Worm (Caenorhabditis elegans) whole organism, L3 larva: ENCODE data around the gene B0563.7.

Experiments
- R02D3.7 ChIP-seq: fragments of 150-350 bp; optimal IDR thresholded peaks from 2 replicates; lab custom pipeline; 2014; ENCODE audit warnings: missing biosample characterization, missing genetic modification characterization
- ZK546.5 ChIP-seq: sonication (generic microtip); optimal IDR thresholded peaks from 2 replicates; lab custom pipeline; 2017; ENCODE audit warnings: missing biosample characterization, missing genetic modification characterization
- aly-2 ChIP-seq: fragments of 150-350 bp; optimal IDR thresholded peaks from 2 replicates; lab custom pipeline; 2014; ENCODE audit warnings: missing biosample characterization, missing genetic modification characterization
- ama-1 ChIP-seq: fragments of 150-350 bp; optimal IDR thresholded peaks from 2 replicates; lab custom pipeline; 2018
- ceh-16 ChIP-seq: sonication (generic microtip); optimal IDR thresholded peaks from 2 replicates; lab custom pipeline; 2017; ENCODE audit warnings: missing biosample characterization, missing genetic modification characterization
- ceh-9 ChIP-seq: sonication (generic microtip); optimal IDR thresholded peaks from 2 replicates; lab custom pipeline; 2018; ENCODE audit warnings: missing biosample characterization, missing genetic modification characterization
- egl-27 ChIP-seq: sonication (generic microtip); optimal IDR thresholded peaks from 4 replicates; lab custom pipeline; 2017; ENCODE audit warnings: missing biosample characterization, missing genetic modification reagents, missing genetic modification characterization
- egl-5 ChIP-seq: fragments of 150-350 bp; optimal IDR thresholded peaks from 2 replicates; lab custom pipeline; 2017; ENCODE audit warnings: missing biosample characterization, missing genetic modification reagents, missing genetic modification characterization, inconsistent platforms
- elt-1 ChIP-seq: fragments of 150-350 bp; optimal IDR thresholded peaks from 2 replicates; lab custom pipeline; 2014; ENCODE audit warnings: missing biosample characterization, missing genetic modification characterization
- elt-3 ChIP-seq, 3 experiments: fragments of 150-350 bp in 1 of 3; sonication (generic microtip) in 2 of 3; optimal IDR thresholded peaks; 2 replicates in 2 of 3; 4 replicates in 1 of 3; lab custom pipeline; 2014 to 2017; ENCODE audit warnings: missing biosample characterization in 3 of 3, missing genetic modification characterization in 3 of 3
- eor-1 ChIP-seq, 2 experiments: fragments of 150-350 bp; optimal IDR thresholded peaks; 2 replicates each; lab custom pipeline; 2014 to 2018; ENCODE audit warnings: missing biosample characterization in 2 of 2, missing genetic modification characterization in 2 of 2
- fkh-2 ChIP-seq: fragments of 150-350 bp; optimal IDR thresholded peaks from 2 replicates; lab custom pipeline; 2014; ENCODE audit warnings: missing biosample characterization, missing genetic modification reagents, missing genetic modification characterization
- fos-1 ChIP-seq: fragments of 150-350 bp; optimal IDR thresholded peaks from 2 replicates; lab custom pipeline; 2014; ENCODE audit warnings: missing biosample characterization, missing genetic modification characterization
- hmg-11 ChIP-seq: sonication (generic microtip); optimal IDR thresholded peaks from 2 replicates; lab custom pipeline; 2016; ENCODE audit warnings: missing genetic modification characterization, missing compliant biosample characterization
- jun-1 ChIP-seq: fragments of 150-350 bp; optimal IDR thresholded peaks from 2 replicates; lab custom pipeline; 2014; ENCODE audit warnings: missing biosample characterization, missing genetic modification reagents, missing genetic modification characterization
- lin-15B ChIP-seq: fragments of 150-350 bp; optimal IDR thresholded peaks from 2 replicates; lab custom pipeline; 2014; ENCODE audit warnings: missing biosample characterization, missing genetic modification characterization
- lin-39 ChIP-seq: fragments of 150-350 bp; optimal IDR thresholded peaks from 2 replicates; lab custom pipeline; 2018; ENCODE audit warnings: missing biosample characterization, missing genetic modification reagents, missing genetic modification characterization
- lsy-12 ChIP-seq: sonication (generic microtip); optimal IDR thresholded peaks from 2 replicates; lab custom pipeline; 2016; ENCODE audit warnings: mild to moderate bottlenecking, missing genetic modification characterization, missing compliant biosample characterization
- mdl-1 ChIP-seq: fragments of 150-350 bp; optimal IDR thresholded peaks from 2 replicates; lab custom pipeline; 2014; ENCODE audit warnings: missing biosample characterization, missing genetic modification characterization
- mml-1 ChIP-seq: fragments of 150-350 bp; sonication (generic microtip); optimal IDR thresholded peaks from 3 replicates; lab custom pipeline; 2014; ENCODE audit warnings: missing biosample characterization, missing genetic modification characterization
- nfya-1 ChIP-seq: sonication (generic microtip); optimal IDR thresholded peaks from 2 replicates; lab custom pipeline; 2017; ENCODE audit warnings: missing genetic modification characterization, mild to moderate bottlenecking, missing compliant biosample characterization, antibody characterized with exemption, moderate library complexity; ENCODE audit not compliant: insufficient read depth
- nhr-11 ChIP-seq: fragments of 150-350 bp; optimal IDR thresholded peaks from 2 replicates; lab custom pipeline; 2014; ENCODE audit warnings: missing biosample characterization, missing genetic modification characterization
- nhr-23 ChIP-seq: fragments of 150-350 bp; optimal IDR thresholded peaks from 2 replicates; lab custom pipeline; 2014; ENCODE audit warnings: missing biosample characterization, missing genetic modification reagents, missing genetic modification characterization
- nhr-237 ChIP-seq: fragments of 150-350 bp; optimal IDR thresholded peaks from 2 replicates; lab custom pipeline; 2014; ENCODE audit warnings: missing biosample characterization, missing genetic modification characterization
- nhr-25 ChIP-seq: sonication (generic microtip); optimal IDR thresholded peaks from 2 replicates; lab custom pipeline; 2017; ENCODE audit warnings: missing biosample characterization, missing genetic modification characterization
- nhr-43 ChIP-seq: sonication (generic microtip); optimal IDR thresholded peaks from 2 replicates; lab custom pipeline; 2016; ENCODE audit warnings: mild to moderate bottlenecking, missing genetic modification characterization, missing compliant biosample characterization; ENCODE audit not compliant: poor library complexity, severe bottlenecking
- pha-4 ChIP-seq: fragments of 150-350 bp; optimal IDR thresholded peaks from 2 replicates; lab custom pipeline; 2014; ENCODE audit warnings: missing biosample characterization, missing genetic modification reagents, missing genetic modification characterization
- pqm-1 ChIP-seq: fragments of 150-350 bp; optimal IDR thresholded peaks from 2 replicates; lab custom pipeline; 2017; ENCODE audit warnings: missing biosample characterization, missing genetic modification characterization, inconsistent platforms
- sea-2 ChIP-seq: fragments of 150-350 bp; sonication (generic microtip); optimal IDR thresholded peaks from 4 replicates; lab custom pipeline; 2014; ENCODE audit warnings: missing biosample characterization, missing genetic modification reagents, missing genetic modification characterization
- unc-62 ChIP-seq: fragments of 150-350 bp; sonication (generic microtip); optimal IDR thresholded peaks from 4 replicates; lab custom pipeline; 2014; ENCODE audit warnings: missing biosample characterization, missing genetic modification reagents, missing genetic modification characterization
- ztf-11 ChIP-seq: fragments of 150-350 bp; optimal IDR thresholded peaks from 2 replicates; lab custom pipeline; 2014; ENCODE audit warnings: missing biosample characterization, missing genetic modification characterization
- ztf-4 ChIP-seq: fragments of 150-350 bp; optimal IDR thresholded peaks from 2 replicates; lab custom pipeline; 2014; ENCODE audit warnings: missing biosample characterization, missing genetic modification characterization

B0563.7 gene

ce11 chrX:9146953-9147352 lies 7.2 kb downstream of the B0563.7 start:
- TF ChIP-seq fos-1 (tag; lab: Kevin White, UChicago): no peak
- TF ChIP-seq nhr-25 (tag; lab: Kevin White, UChicago): peak; percentile 8
- TF ChIP-seq elt-3 (tag; optimal IDR thresholded peaks at IDR 0.05; lab: Kevin White, UChicago): peak in 2 of 3 experiments; percentile 35 to 78
- no peak for TF ChIP-seq nhr-11 (tag; lab: Kevin White, UChicago)
- TF ChIP-seq nhr-237 (tag; lab: Kevin White, UChicago): no peak
- no peak for TF ChIP-seq ZK546.5
- TF ChIP-seq jun-1 (tag; lab: Kevin White, UChicago): peak; percentile 27
- peak; percentile 44 for TF ChIP-seq unc-62 (GFP tag; lab: Kevin White, UChicago)
- TF ChIP-seq R02D3.7 (tag; lab: Kevin White, UChicago): no peak
- peak; percentile 64 for TF ChIP-seq nhr-23 (tag; lab: Kevin White, UChicago)
- no peak for TF ChIP-seq lsy-12 (tag; lab: Kevin White, UChicago)
- TF ChIP-seq mml-1 (tag; lab: Kevin White, UChicago): no peak
- TF ChIP-seq eor-1 (tag; optimal IDR thresholded peaks at IDR 0.05; lab: Kevin White, UChicago): no peak
- no peak for TF ChIP-seq pqm-1

ce11 chrX:9145848-9146247 lies 8.3 kb downstream of the B0563.7 start, which contains the start of gene B0563.5:
TSS of gene B0563.5 (plus strand) at chrX:9146148.
- no peak for TF ChIP-seq eor-1 (tag; optimal IDR thresholded peaks at IDR 0.05; lab: Kevin White, UChicago)
- TF ChIP-seq, all 47 proteins: peak for 0

ce11 chrX:9137402-9137801 lies 16.7 kb downstream of the B0563.7 start, which contains the start of gene B0563.6:
TSS of gene B0563.6 (plus strand) at chrX:9137702.
- TF ChIP-seq ceh-16 (no peak), fkh-2 (no peak), elt-1 (tag; lab: Kevin White, UChicago) (no peak), mdl-1 (tag; lab: Kevin White, UChicago) (no peak), ztf-11 (tag; lab: Kevin White, UChicago) (no peak), nhr-25 (tag; lab: Kevin White, UChicago) (no peak), egl-27 (tag; lab: Kevin White, UChicago) (no peak), eor-1 (tag; optimal IDR thresholded peaks at IDR 0.05; lab: Kevin White, UChicago) (no peak), sea-2 (GFP tag; lab: Kevin White, UChicago) (no peak), ceh-9 (tag; lab: Kevin White, UChicago) (no peak), egl-5 (tag; lab: Kevin White, UChicago) (no peak), mml-1 (tag; lab: Kevin White, UChicago) (no peak), aly-2 (no peak), ama-1 (lab: Kevin White, UChicago) (no peak), pha-4 (tag; lab: Kevin White, UChicago) (no peak), nfya-1 (tag; lab: Kevin White, UChicago) (no peak)

- peak; percentile 22 for TF ChIP-seq nhr-25 (tag; lab: Kevin White, UChicago)
These were observed 35.4 kb downstream of the B0563.7 start for ce11 chrX:9118741-9119140.

ce11 chrX:9117541-9117940 lies 36.6 kb downstream of the B0563.7 start:
- TF ChIP-seq nhr-43 (tag; lab: Kevin White, UChicago): no peak
- TF ChIP-seq pha-4 (tag; lab: Kevin White, UChicago): no peak
- TF ChIP-seq ztf-4 (tag; lab: Kevin White, UChicago): no peak

- peak; percentile 13 for TF ChIP-seq lin-39 (tag; lab: Kevin White, UChicago)
- no peak for TF ChIP-seq egl-27 (tag; lab: Kevin White, UChicago)
- TF ChIP-seq nhr-25 (tag; lab: Kevin White, UChicago): peak; percentile 23
- peak; percentile 62 for TF ChIP-seq pha-4 (tag; lab: Kevin White, UChicago)
- no peak for TF ChIP-seq eor-1 (tag; optimal IDR thresholded peaks at IDR 0.05; lab: Kevin White, UChicago)
- TF ChIP-seq hmg-11 (tag; lab: Kevin White, UChicago): peak; percentile 42
- peak; percentile 84 for TF ChIP-seq lin-15B (tag; lab: Kevin White, UChicago)
- peak; percentile 78 for TF ChIP-seq nfya-1 (tag; lab: Kevin White, UChicago)
These were observed 40.3 kb downstream of the B0563.7 start, which contains the start of gene C25A11.2 for ce11 chrX:9113829-9114228. TSS of gene C25A11.2 (plus strand) at chrX:9114066.
